Worm (Caenorhabditis elegans) whole organism, young adult: ENCODE measurements around the gene lias-1.
"Not testable (repeated sequence)": the region's sequence is repeated elsewhere in the genome, so short reads cannot be mapped to it uniquely, and the experiment has no call there.

ENCODE experiments used
- F23B12.7 ChIP-seq: sonication (generic microtip); optimal IDR thresholded peaks from 2 replicates; lab custom pipeline; 2017; ENCODE audit warnings: missing genetic modification characterization, mild to moderate bottlenecking, missing compliant biosample characterization, antibody characterized with exemption, moderate library complexity; ENCODE audit not compliant: insufficient read depth
- F57C9.4 ChIP-seq: sonication (generic microtip); optimal IDR thresholded peaks from 2 replicates; lab custom pipeline; 2017; ENCODE audit warnings: mild to moderate bottlenecking, missing genetic modification characterization, missing compliant biosample characterization
- K11D2.4 ChIP-seq: fragments of 200-800 bp; sonication (Bioruptor generic); IDR thresholded peaks from 2 replicates; pipeline ENCODE4 v1.3.6; 2022; ENCODE audit warnings: missing genetic modification reagents, missing genetic modification characterization, missing compliant biosample characterization
- T07F8.4 ChIP-seq: sonication (generic microtip); optimal IDR thresholded peaks from 2 replicates; lab custom pipeline; 2016; ENCODE audit warnings: mild to moderate bottlenecking, missing genetic modification characterization, moderate library complexity, missing compliant biosample characterization
- Y95B8A.8 ChIP-seq: fragments of 200-800 bp; sonication (Bioruptor generic); IDR thresholded peaks from 2 replicates; pipeline ENCODE4 v1.3.6; 2022; ENCODE audit warnings: missing genetic modification reagents, missing genetic modification characterization, missing compliant biosample characterization
- attf-5 ChIP-seq: fragments of 200-800 bp; sonication (Bioruptor generic); optimal IDR thresholded peaks from 2 replicates; lab custom pipeline; 2018; ENCODE audit warnings: mild to moderate bottlenecking, missing genetic modification characterization, missing compliant biosample characterization
- dpff-1 ChIP-seq: sonication (generic microtip); optimal IDR thresholded peaks from 2 replicates; lab custom pipeline; 2017; ENCODE audit warnings: mild to moderate bottlenecking, missing genetic modification characterization, missing compliant biosample characterization
- lin-54 ChIP-seq: fragments of 200-800 bp; sonication (Bioruptor generic); optimal IDR thresholded peaks from 2 replicates; lab custom pipeline; 2018; ENCODE audit warnings: mild to moderate bottlenecking, missing genetic modification characterization, missing compliant biosample characterization
- lsy-27 ChIP-seq: sonication (generic microtip); optimal IDR thresholded peaks from 2 replicates; lab custom pipeline; 2017; ENCODE audit warnings: missing genetic modification characterization, mild to moderate bottlenecking, missing compliant biosample characterization, antibody characterized with exemption, missing genotype, borderline replicate concordance; ENCODE audit not compliant: insufficient read depth
- pbrm-1 ChIP-seq: fragments of 200-800 bp; sonication (Bioruptor generic); IDR thresholded peaks from 2 replicates; pipeline ENCODE4 v1.3.6; 2022; ENCODE audit warnings: missing genetic modification reagents, missing genetic modification characterization, missing compliant biosample characterization
- rpc-1 ChIP-seq, 2 experiments: fragments of 150-350 bp in 1 of 2; sonication (generic microtip) in 1 of 2; optimal IDR thresholded peaks; 2 replicates each; lab custom pipeline; 2014 to 2018; ENCODE audit warnings: missing biosample characterization in 1 of 2, missing genetic modification characterization in 1 of 2, missing genetic modification reagents in 1 of 2, missing genotype in 1 of 2
- sptf-2 ChIP-seq: fragments of 200-800 bp; sonication (Bioruptor generic); optimal IDR thresholded peaks from 2 replicates; lab custom pipeline; 2018; ENCODE audit warnings: mild to moderate bottlenecking, missing genetic modification characterization, missing compliant biosample characterization
- tlf-1 ChIP-seq: fragments of 200-800 bp; sonication (Bioruptor generic); optimal IDR thresholded peaks from 2 replicates; lab custom pipeline; 2018; ENCODE audit warnings: mild to moderate bottlenecking, missing genetic modification characterization, missing compliant biosample characterization

lias-1 gene

DNA sequence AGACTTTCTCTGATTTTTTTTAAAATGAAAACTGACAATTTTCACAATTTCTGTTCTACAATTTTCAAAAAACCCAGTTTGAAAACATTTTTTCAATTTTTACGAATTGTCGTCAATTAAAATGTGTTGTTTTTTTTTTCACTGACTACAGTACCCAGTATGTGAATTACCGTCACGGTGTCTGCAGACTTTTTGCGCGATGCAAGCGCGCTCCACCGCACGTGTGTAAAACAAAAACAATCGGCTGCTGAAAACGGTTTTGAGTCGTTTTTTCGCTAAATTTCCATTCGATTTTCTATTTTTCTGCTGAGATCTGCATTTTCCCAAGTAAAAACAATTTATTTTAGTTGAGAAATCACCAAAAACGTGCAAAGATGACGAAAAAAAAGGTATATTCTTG, 48.7 kb downstream of the lias-1 start (continued):
- TF ChIP-seq attf-5 (GFP tag; lab: Kevin White, UChicago) (peak; percentile 97), pbrm-1 (GFP tag; lab: Robert Waterston, UW) (peak; percentile 97), lin-54 (GFP tag; lab: Kevin White, UChicago) (peak; percentile 97), lsy-27 (tag; lab: Kevin White, UChicago) (peak; percentile 3), F57C9.4 (tag; lab: Kevin White, UChicago) (peak; percentile 23), sptf-2 (GFP tag; lab: Kevin White, UChicago) (no peak), K11D2.4 (GFP tag; lab: Robert Waterston, UW) (peak; percentile 99), F23B12.7 (tag; lab: Kevin White, UChicago) (peak; percentile 92), T07F8.4 (tag; lab: Kevin White, UChicago) (no peak), rpc-1 (optimal IDR thresholded peaks at IDR 0.05; lab: Kevin White, UChicago) (peak; percentile 12), rpc-1 (tag; optimal IDR thresholded peaks at IDR 0.05; lab: Kevin White, UChicago) (no peak)

DNA sequence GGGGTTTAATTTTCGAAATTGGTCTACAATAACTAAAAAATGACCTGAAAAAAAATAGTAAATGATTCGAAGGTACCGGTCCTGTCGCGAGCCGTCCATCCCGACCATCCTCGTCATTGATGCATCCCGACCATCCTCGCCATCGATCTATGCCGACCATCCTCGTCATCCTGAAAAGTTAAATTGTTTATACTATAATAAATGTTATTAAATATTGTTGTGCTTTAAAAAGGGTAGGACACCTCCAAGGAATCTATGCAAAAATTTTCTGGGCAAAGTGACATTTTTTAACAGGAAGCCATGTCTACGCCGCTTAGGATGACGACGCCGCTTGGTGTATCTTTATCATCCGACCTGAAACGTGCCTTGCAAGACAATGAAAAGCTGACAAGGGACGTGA, 50.9 kb downstream of the lias-1 start, which contains the start of gene C34C12.1:
TSS of gene C34C12.1 (plus strand) at position 301 of the 400 bp plus-strand sequence.
- TF ChIP-seq Y95B8A.8 (GFP tag; lab: Robert Waterston, UW); dpff-1; tlf-1 (GFP tag; lab: Kevin White, UChicago): not testable (repeated sequence)
